Fruit fly (Drosophila melanogaster) whole organism, embryonic: ENCODE measurements around the gene Usp5.
A peak's percentile ranks its signal among the peaks of the same experiment; 100 is the strongest.

ENCODE experiments used
- Aef1 ChIP-seq: fragments of 200-800 bp; sonication (Bioruptor generic); IDR thresholded peaks from 3 replicates; pipeline ENCODE4 v1.3.6; 2022; ENCODE audit warnings: missing biosample characterization, missing genetic modification characterization
- B-H2 ChIP-seq: fragments of 200-800 bp; sonication (Bioruptor generic); optimal IDR thresholded peaks from 2 replicates; lab custom pipeline; 2018; ENCODE audit warnings: missing biosample characterization, mild to moderate bottlenecking, missing genetic modification characterization
- CG1024 ChIP-seq: fragments of 200-800 bp; sonication (Bioruptor generic); IDR thresholded peaks from 2 replicates; pipeline ENCODE4 v1.3.6; 2022; ENCODE audit warnings: missing biosample characterization, missing genetic modification characterization
- CG10462 ChIP-seq: fragments of 200-800 bp; sonication (Bioruptor generic); optimal IDR thresholded peaks from 2 replicates; lab custom pipeline; 2016; ENCODE audit warnings: missing biosample characterization, missing genetic modification characterization
- CG10979 ChIP-seq: fragments of 200-800 bp; sonication (Bioruptor generic); optimal IDR thresholded peaks from 2 replicates; lab custom pipeline; 2018; ENCODE audit warnings: missing biosample characterization, mild to moderate bottlenecking, missing genetic modification characterization, moderate library complexity
- CG11085 ChIP-seq: fragments of 200-800 bp; sonication (Bioruptor generic); IDR thresholded peaks from 2 replicates; pipeline ENCODE4 v1.3.6; 2022; ENCODE audit warnings: missing biosample characterization, missing genetic modification characterization
- CG11398 ChIP-seq: fragments of 200-800 bp; sonication (Bioruptor generic); optimal IDR thresholded peaks from 2 replicates; lab custom pipeline; 2016; ENCODE audit warnings: missing biosample characterization, missing genetic modification characterization
- CG11695 ChIP-seq: fragments of 200-800 bp; sonication (Bioruptor generic); IDR thresholded peaks from 3 replicates; pipeline ENCODE4 v1.3.6; 2022; ENCODE audit warnings: missing biosample characterization, missing genetic modification characterization
- CG12071 ChIP-seq: fragments of 200-800 bp; sonication (Bioruptor generic); optimal IDR thresholded peaks from 3 replicates; lab custom pipeline; 2018; ENCODE audit warnings: missing biosample characterization, mild to moderate bottlenecking, missing genetic modification characterization
- CG12219 ChIP-seq: fragments of 200-800 bp; sonication (Bioruptor generic); optimal IDR thresholded peaks from 3 replicates; lab custom pipeline; 2018; ENCODE audit warnings: missing biosample characterization, mild to moderate bottlenecking, missing genetic modification characterization
- CG12942 ChIP-seq: fragments of 200-800 bp; sonication (Bioruptor generic); optimal IDR thresholded peaks from 3 replicates; lab custom pipeline; 2016; ENCODE audit warnings: missing biosample characterization, missing genetic modification characterization
- CG14667 ChIP-seq: fragments of 200-800 bp; sonication (Bioruptor generic); IDR thresholded peaks from 2 replicates; pipeline ENCODE4 v1.3.6; 2022; ENCODE audit warnings: missing biosample characterization, missing genetic modification characterization
- CG16815 ChIP-seq: fragments of 200-800 bp; sonication (Bioruptor generic); optimal IDR thresholded peaks from 3 replicates; lab custom pipeline; 2017; ENCODE audit warnings: missing biosample characterization, mild to moderate bottlenecking, missing genetic modification characterization
- CG18262 ChIP-seq: fragments of 200-800 bp; optimal IDR thresholded peaks from 3 replicates; lab custom pipeline; 2019; ENCODE audit warnings: missing biosample characterization, mild to moderate bottlenecking, missing genetic modification characterization, moderate library complexity
- CG2120 ChIP-seq: fragments of 200-800 bp; sonication (Bioruptor generic); optimal IDR thresholded peaks from 3 replicates; lab custom pipeline; 2016; ENCODE audit warnings: missing biosample characterization, missing genetic modification characterization
- CG2199 ChIP-seq: fragments of 200-800 bp; sonication (Bioruptor generic); IDR thresholded peaks from 3 replicates; pipeline ENCODE4 v1.3.6; 2022; ENCODE audit warnings: missing biosample characterization, missing genetic modification characterization
- CG2202 ChIP-seq: fragments of 200-800 bp; sonication (Bioruptor generic); optimal IDR thresholded peaks from 2 replicates; lab custom pipeline; 2018; ENCODE audit warnings: missing biosample characterization, mild to moderate bottlenecking, missing genetic modification characterization
- CG30431 ChIP-seq: fragments of 200-800 bp; sonication (Bioruptor generic); optimal IDR thresholded peaks from 2 replicates; lab custom pipeline; 2017; ENCODE audit warnings: missing biosample characterization, missing genetic modification characterization
- CG5953 ChIP-seq: fragments of 200-800 bp; sonication (Bioruptor generic); IDR thresholded peaks from 2 replicates; pipeline ENCODE4 v1.3.6; 2022; ENCODE audit warnings: missing biosample characterization, missing genetic modification characterization
- CG6654 ChIP-seq: fragments of 200-800 bp; sonication (Bioruptor generic); optimal IDR thresholded peaks from 2 replicates; lab custom pipeline; 2017; ENCODE audit warnings: missing biosample characterization, mild to moderate bottlenecking, missing genetic modification characterization
- CG7928 ChIP-seq: fragments of 200-800 bp; sonication (Bioruptor generic); optimal IDR thresholded peaks from 2 replicates; lab custom pipeline; 2017; ENCODE audit warnings: missing biosample characterization, mild to moderate bottlenecking, missing genetic modification characterization
- CG8478 ChIP-seq: fragments of >200 bp; optimal IDR thresholded peaks from 2 replicates; lab custom pipeline; 2018
- Dbx ChIP-seq: fragments of 200-800 bp; sonication (Bioruptor generic); IDR thresholded peaks from 3 replicates; pipeline ENCODE4 v1.3.6; 2022; ENCODE audit warnings: missing biosample characterization, missing genetic modification characterization
- Doc2 ChIP-seq: fragments of 200-800 bp; sonication (Bioruptor generic); IDR thresholded peaks from 2 replicates; pipeline ENCODE4 v1.3.6; 2022; ENCODE audit warnings: missing biosample characterization, missing genetic modification characterization
- HLH54F ChIP-seq: fragments of 200-800 bp; sonication (Bioruptor generic); optimal IDR thresholded peaks from 3 replicates; lab custom pipeline; 2016; ENCODE audit warnings: missing biosample characterization, missing genetic modification characterization
- Hr3 ChIP-seq: fragments of 200-800 bp; sonication (Bioruptor generic); optimal IDR thresholded peaks from 3 replicates; lab custom pipeline; 2016; ENCODE audit warnings: missing biosample characterization, missing genetic modification characterization
- NFAT ChIP-seq: fragments of 200-800 bp; sonication (Bioruptor generic); IDR thresholded peaks from 2 replicates; pipeline ENCODE4 v1.3.6; 2022; ENCODE audit warnings: missing biosample characterization, missing genetic modification characterization
- NK7.1 ChIP-seq: fragments of 200-800 bp; sonication (Bioruptor generic); optimal IDR thresholded peaks from 3 replicates; lab custom pipeline; 2016; ENCODE audit warnings: missing biosample characterization, missing genetic modification characterization
- Nf-YB ChIP-seq: fragments of 200-800 bp; sonication (Bioruptor generic); optimal IDR thresholded peaks from 3 replicates; lab custom pipeline; 2019; ENCODE audit warnings: missing biosample characterization, mild to moderate bottlenecking, missing genetic modification characterization, moderate library complexity
- Rfx ChIP-seq: fragments of 200-800 bp; sonication (Bioruptor generic); IDR thresholded peaks from 2 replicates; pipeline ENCODE4 v1.3.6; 2022; ENCODE audit warnings: missing biosample characterization, missing genetic modification characterization
- Sox102F ChIP-seq: fragments of 200-800 bp; sonication (Bioruptor generic); optimal IDR thresholded peaks from 2 replicates; lab custom pipeline; 2018; ENCODE audit warnings: missing biosample characterization, mild to moderate bottlenecking, missing genetic modification characterization, moderate library complexity
- Ssrp ChIP-seq: fragments of 200-800 bp; sonication (Bioruptor generic); optimal IDR thresholded peaks from 2 replicates; lab custom pipeline; 2018; ENCODE audit warnings: missing biosample characterization, mild to moderate bottlenecking, missing genetic modification characterization, moderate library complexity
- Xrp1 ChIP-seq: fragments of 200-800 bp; sonication (Bioruptor generic); IDR thresholded peaks from 2 replicates; pipeline ENCODE4 v1.3.6; 2022; ENCODE audit warnings: missing biosample characterization, missing genetic modification characterization
- ac ChIP-seq: fragments of 200-800 bp; sonication (Bioruptor generic); optimal IDR thresholded peaks from 3 replicates; lab custom pipeline; 2017; ENCODE audit warnings: missing biosample characterization, mild to moderate bottlenecking, missing genetic modification characterization
- ara ChIP-seq: fragments of 200-800 bp; sonication (Bioruptor generic); IDR thresholded peaks from 2 replicates; pipeline ENCODE4 v1.3.6; 2022; ENCODE audit warnings: missing biosample characterization, missing genetic modification characterization
- cwo ChIP-seq: fragments of 200-800 bp; sonication (Bioruptor generic); optimal IDR thresholded peaks from 3 replicates; lab custom pipeline; 2017; ENCODE audit warnings: missing biosample characterization, missing genetic modification characterization, mild to moderate bottlenecking, moderate library complexity, missing genetic modification reagents
- ems ChIP-seq: fragments of 200-800 bp; sonication (Bioruptor generic); optimal IDR thresholded peaks from 3 replicates; lab custom pipeline; 2016; ENCODE audit warnings: missing biosample characterization, missing genetic modification characterization
- eve ChIP-seq, 2 experiments: fragments of >200 bp; optimal IDR thresholded peaks; 2 replicates each; lab custom pipeline; 2017; ENCODE audit warnings: missing biosample characterization in 2 of 2, missing genetic modification characterization in 2 of 2
- exex ChIP-seq: fragments of 200-800 bp; sonication (Bioruptor generic); optimal IDR thresholded peaks from 4 replicates; lab custom pipeline; 2018; ENCODE audit warnings: missing biosample characterization, mild to moderate bottlenecking, missing genetic modification characterization, moderate library complexity
- fd96Cb ChIP-seq: fragments of 200-800 bp; sonication (Bioruptor generic); optimal IDR thresholded peaks from 2 replicates; lab custom pipeline; 2018; ENCODE audit warnings: missing biosample characterization, mild to moderate bottlenecking, missing genetic modification characterization, moderate library complexity
- ham ChIP-seq: fragments of 200-800 bp; sonication (Bioruptor generic); IDR thresholded peaks from 2 replicates; pipeline ENCODE4 v1.3.6; 2022; ENCODE audit warnings: missing biosample characterization, missing genetic modification characterization
- ken ChIP-seq: fragments of 200-800 bp; sonication (Bioruptor generic); IDR thresholded peaks from 3 replicates; pipeline ENCODE4 v1.3.6; 2022; ENCODE audit warnings: missing biosample characterization, missing genetic modification characterization
- mirr ChIP-seq: fragments of 200-800 bp; sonication (Bioruptor generic); optimal IDR thresholded peaks from 3 replicates; lab custom pipeline; 2018; ENCODE audit warnings: missing biosample characterization, mild to moderate bottlenecking, missing genetic modification characterization
- pan ChIP-seq, 4 experiments: fragments of >200 bp in 3 of 4; fragments of 200-800 bp in 1 of 4; sonication (Bioruptor generic) in 1 of 4; optimal IDR thresholded peaks in 3 of 4; IDR thresholded peaks in 1 of 4; 2 replicates each; pipeline versions ENCODE4 v1.3.6 to Lab custom; 2017 to 2022; ENCODE audit warnings: missing biosample characterization in 2 of 4, missing genetic modification characterization in 2 of 4, mixed read lengths in 1 of 4
- psq ChIP-seq: fragments of 200-800 bp; sonication (Bioruptor generic); optimal IDR thresholded peaks from 2 replicates; lab custom pipeline; 2017; ENCODE audit warnings: missing biosample characterization, missing genetic modification characterization
- tgo ChIP-seq: fragments of 200-800 bp; sonication (Bioruptor generic); IDR thresholded peaks from 3 replicates; pipeline ENCODE4 v1.3.6; 2022; ENCODE audit warnings: missing biosample characterization, missing genetic modification characterization
- trem ChIP-seq: fragments of 200-800 bp; optimal IDR thresholded peaks from 3 replicates; lab custom pipeline; 2019; ENCODE audit warnings: missing biosample characterization, mild to moderate bottlenecking, missing genetic modification characterization, moderate library complexity
- vfl ChIP-seq: fragments of 200-800 bp; sonication (Bioruptor generic); optimal IDR thresholded peaks from 2 replicates; lab custom pipeline; 2016; ENCODE audit warnings: missing biosample characterization, missing genetic modification characterization
- zen ChIP-seq: fragments of 200-800 bp; sonication (Bioruptor generic); optimal IDR thresholded peaks from 3 replicates; lab custom pipeline; 2018; ENCODE audit warnings: missing biosample characterization, mild to moderate bottlenecking, missing genetic modification characterization, moderate library complexity

Gene Usp5

dm6 chr3L:3148125-3149059 lies at the start of gene Usp5, which contains the start of gene BtbVII (continued):
- TF ChIP-seq CG12942 (GFP tag; lab: Kevin White, UChicago), result peak; percentile 50
- TF ChIP-seq Sox102F, result no peak
- TF ChIP-seq zen, result peak; percentile 46
- peak; percentile 34 for TF ChIP-seq CG10979
- peak; percentile 67 for TF ChIP-seq ac (GFP tag; lab: Kevin White, UChicago)
- peak; percentile 71 for TF ChIP-seq Xrp1 (GFP tag; lab: Robert Waterston, UW)
- TF ChIP-seq pan (optimal IDR thresholded peaks at IDR 0.05; lab: Kevin White, UChicago), result no peak
- peak in 1 of 2 experiments; percentile 50 for TF ChIP-seq pan (GFP tag; optimal IDR thresholded peaks at IDR 0.05 in 1 of 2, IDR thresholded peaks at IDR 0.05 in 1 of 2)
- no peak for TF ChIP-seq CG2199 (GFP tag; lab: Robert Waterston, UW)
- TF ChIP-seq B-H2 (GFP tag; lab: Kevin White, UChicago), result peak; percentile 77
- TF ChIP-seq exex (tag; lab: Kevin White, UChicago), result peak; percentile 16
- TF ChIP-seq NK7.1 (GFP tag; lab: Kevin White, UChicago), result peak; percentile 32
- peak; percentile 34 for TF ChIP-seq CG18262 (tag; lab: Kevin White, UChicago)
- peak; percentile 28 for TF ChIP-seq Ssrp (tag; lab: Kevin White, UChicago)
- TF ChIP-seq Aef1 (GFP tag; lab: Robert Waterston, UW), result peak; percentile 84
- no peak for TF ChIP-seq cwo
- TF ChIP-seq CG10462 (GFP tag; lab: Kevin White, UChicago), result peak; percentile 46
- no peak for TF ChIP-seq CG8478 (lab: Kevin White, UChicago)
- no peak for TF ChIP-seq CG5953 (GFP tag; lab: Robert Waterston, UW)
- peak; percentile 34 for TF ChIP-seq Nf-YB (GFP tag; lab: Kevin White, UChicago)
- TF ChIP-seq ham (GFP tag; lab: Robert Waterston, UW), result no peak
- TF ChIP-seq CG11398 (GFP tag; lab: Kevin White, UChicago), result peak; percentile 29
- TF ChIP-seq Doc2 (GFP tag; lab: Robert Waterston, UW), result no peak
- peak; percentile 62 for TF ChIP-seq mirr (GFP tag; lab: Kevin White, UChicago)
- TF ChIP-seq ara (GFP tag; lab: Robert Waterston, UW), result peak; percentile 12; the same call in 1 of the 2 replicates
- TF ChIP-seq Dbx (GFP tag; lab: Robert Waterston, UW), result peak; percentile 68
- peak; percentile 60; the same call in 1 of the 3 replicates for TF ChIP-seq tgo (GFP tag; lab: Robert Waterston, UW)
- no peak for TF ChIP-seq ken (GFP tag; lab: Robert Waterston, UW)
- no peak for TF ChIP-seq CG2202 (tag; lab: Kevin White, UChicago)
- TF ChIP-seq CG16815, result peak; percentile 17
- TF ChIP-seq Rfx, result peak; percentile 76
- TF ChIP-seq CG14667 (GFP tag; lab: Robert Waterston, UW), result no peak
- no peak for TF ChIP-seq CG11085
- TF ChIP-seq psq, result no peak
- TF ChIP-seq CG2120 (GFP tag; lab: Kevin White, UChicago), result peak; percentile 84
- peak; percentile 73 for TF ChIP-seq HLH54F (GFP tag; lab: Kevin White, UChicago)
- no peak for TF ChIP-seq CG1024 (GFP tag; lab: Robert Waterston, UW)
- no peak; the same call in 2 of the 3 replicates for TF ChIP-seq CG11695 (GFP tag; lab: Robert Waterston, UW)
- TF ChIP-seq vfl (GFP tag; lab: Kevin White, UChicago), result peak; percentile 51
- TF ChIP-seq CG30431 (GFP tag; lab: Kevin White, UChicago), result peak; percentile 6
- TF ChIP-seq NFAT (GFP tag; lab: Robert Waterston, UW), result peak; percentile 67
- no peak for TF ChIP-seq eve (GFP tag; optimal IDR thresholded peaks at IDR 0.05; lab: Kevin White, UChicago)
- peak; percentile 99 for TF ChIP-seq trem (tag; lab: Kevin White, UChicago)
- no peak for TF ChIP-seq CG7928 (GFP tag; lab: Kevin White, UChicago)
- no peak for TF ChIP-seq CG12071
- no peak for TF ChIP-seq CG6654 (GFP tag; lab: Kevin White, UChicago)
- peak; percentile 67 for TF ChIP-seq ems (GFP tag; lab: Kevin White, UChicago)
- no peak for TF ChIP-seq fd96Cb (tag; lab: Kevin White, UChicago)
- peak; percentile 63 for TF ChIP-seq Hr3 (GFP tag; lab: Kevin White, UChicago)
- peak; percentile 44 for TF ChIP-seq CG12219 (GFP tag; lab: Kevin White, UChicago)
